Worm (Caenorhabditis elegans) whole organism, mixed stage, embryonic: Measurements from ENCODE around the gene F38E11.9.

Experiments
- M03D4.4 ChIP-seq: sonication (generic microtip); optimal IDR thresholded peaks from 2 replicates; lab custom pipeline; 2017; ENCODE audit warnings: mild to moderate bottlenecking, missing genetic modification characterization, missing compliant biosample characterization
- bed-3 ChIP-seq: fragments of 200-800 bp; sonication (Bioruptor generic); optimal IDR thresholded peaks from 3 replicates; lab custom pipeline; 2018; ENCODE audit warnings: mild to moderate bottlenecking, missing genetic modification characterization, moderate library complexity, missing compliant biosample characterization
- blmp-1 ChIP-seq: fragments of 150-350 bp; optimal IDR thresholded peaks from 2 replicates; lab custom pipeline; 2014; ENCODE audit warnings: missing biosample characterization, missing genetic modification characterization
- ceh-43 ChIP-seq: fragments of 200-800 bp; sonication (Bioruptor generic); optimal IDR thresholded peaks from 2 replicates; lab custom pipeline; 2018; ENCODE audit warnings: mild to moderate bottlenecking, missing genetic modification characterization, moderate library complexity, missing compliant biosample characterization
- ceh-83 ChIP-seq: fragments of 200-800 bp; sonication (Bioruptor generic); optimal IDR thresholded peaks from 2 replicates; lab custom pipeline; 2018; ENCODE audit warnings: mild to moderate bottlenecking, missing genetic modification characterization, missing compliant biosample characterization
- ces-1 ChIP-seq: fragments of 150-350 bp; optimal IDR thresholded peaks from 2 replicates; lab custom pipeline; 2014; ENCODE audit warnings: missing biosample characterization, missing genetic modification reagents, missing genetic modification characterization
- cnd-1 ChIP-seq: fragments of 200-800 bp; sonication (Bioruptor generic); optimal IDR thresholded peaks from 2 replicates; lab custom pipeline; 2018; ENCODE audit warnings: mild to moderate bottlenecking, missing genetic modification characterization, missing compliant biosample characterization
- elt-1 ChIP-seq: sonication (generic microtip); optimal IDR thresholded peaks from 2 replicates; lab custom pipeline; 2017; ENCODE audit warnings: missing genetic modification characterization, mild to moderate bottlenecking, missing compliant biosample characterization, antibody characterized with exemption, moderate library complexity, borderline replicate concordance; ENCODE audit not compliant: insufficient read depth
- flh-1 ChIP-seq: fragments of 200-800 bp; sonication (Bioruptor generic); optimal IDR thresholded peaks from 2 replicates; lab custom pipeline; 2018; ENCODE audit warnings: mild to moderate bottlenecking, missing genetic modification characterization, moderate library complexity, missing compliant biosample characterization
- ham-2 ChIP-seq: fragments of 200-800 bp; sonication (Bioruptor generic); optimal IDR thresholded peaks from 2 replicates; lab custom pipeline; 2018; ENCODE audit warnings: mild to moderate bottlenecking, missing genetic modification characterization, missing compliant biosample characterization
- lin-13 ChIP-seq: fragments of 150-350 bp; optimal IDR thresholded peaks from 2 replicates; lab custom pipeline; 2014; ENCODE audit warnings: missing biosample characterization, missing genetic modification characterization
- lin-32 ChIP-seq: fragments of 200-800 bp; sonication (Bioruptor generic); optimal IDR thresholded peaks from 2 replicates; lab custom pipeline; 2018; ENCODE audit warnings: mild to moderate bottlenecking, missing genetic modification characterization, missing compliant biosample characterization
- lsy-2 ChIP-seq: fragments of 150-350 bp; optimal IDR thresholded peaks from 2 replicates; lab custom pipeline; 2014; ENCODE audit warnings: missing biosample characterization, missing genetic modification characterization
- mep-1 ChIP-seq: fragments of 150-350 bp; optimal IDR thresholded peaks from 2 replicates; lab custom pipeline; 2017; ENCODE audit warnings: missing biosample characterization, missing genetic modification reagents, missing genetic modification characterization, inconsistent platforms
- mls-2 ChIP-seq: sonication (generic microtip); optimal IDR thresholded peaks from 2 replicates; lab custom pipeline; 2016; ENCODE audit warnings: mild to moderate bottlenecking, missing genetic modification characterization, moderate library complexity, missing compliant biosample characterization
- nhr-12 ChIP-seq: fragments of 150-350 bp; optimal IDR thresholded peaks from 2 replicates; lab custom pipeline; 2014; ENCODE audit warnings: missing biosample characterization, missing genetic modification characterization
- nhr-2 ChIP-seq: fragments of 150-350 bp; optimal IDR thresholded peaks from 2 replicates; lab custom pipeline; 2014; ENCODE audit warnings: missing biosample characterization, missing genetic modification characterization
- nhr-237 ChIP-seq: fragments of 150-350 bp; optimal IDR thresholded peaks from 2 replicates; lab custom pipeline; 2014; ENCODE audit warnings: missing biosample characterization, missing genetic modification characterization
- nhr-28 ChIP-seq: fragments of 150-350 bp; optimal IDR thresholded peaks from 2 replicates; lab custom pipeline; 2014; ENCODE audit warnings: missing biosample characterization, missing genetic modification characterization
- nhr-76 ChIP-seq: sonication (generic microtip); optimal IDR thresholded peaks from 2 replicates; lab custom pipeline; 2017; ENCODE audit warnings: missing biosample characterization, missing genetic modification characterization
- pha-4 ChIP-seq: fragments of 150-350 bp; optimal IDR thresholded peaks from 2 replicates; lab custom pipeline; 2018; ENCODE audit warnings: missing biosample characterization, missing genetic modification reagents, missing genetic modification characterization
- sem-2 ChIP-seq: fragments of 200-800 bp; sonication (Bioruptor generic); optimal IDR thresholded peaks from 2 replicates; lab custom pipeline; 2018; ENCODE audit warnings: mild to moderate bottlenecking, missing genetic modification characterization, missing compliant biosample characterization
- snpc-4 ChIP-seq: fragments of 150-350 bp; optimal IDR thresholded peaks from 2 replicates; lab custom pipeline; 2014; ENCODE audit warnings: missing biosample characterization, missing genetic modification characterization
- sptf-1 ChIP-seq: sonication (generic microtip); optimal IDR thresholded peaks from 2 replicates; lab custom pipeline; 2017; ENCODE audit warnings: mild to moderate bottlenecking, missing genetic modification characterization, moderate library complexity, missing compliant biosample characterization
- unc-120 ChIP-seq: sonication (generic microtip); optimal IDR thresholded peaks from 2 replicates; lab custom pipeline; 2017; ENCODE audit warnings: missing genetic modification characterization, missing compliant biosample characterization; ENCODE audit not compliant: poor library complexity, severe bottlenecking
- unc-39 ChIP-seq: fragments of 150-350 bp; optimal IDR thresholded peaks from 2 replicates; lab custom pipeline; 2014; ENCODE audit warnings: missing biosample characterization, missing genetic modification characterization
- unc-62 ChIP-seq: fragments of 150-350 bp; optimal IDR thresholded peaks from 2 replicates; lab custom pipeline; 2014; ENCODE audit warnings: missing biosample characterization, missing genetic modification reagents, missing genetic modification characterization
- zip-8 ChIP-seq: fragments of 150-350 bp; optimal IDR thresholded peaks from 2 replicates; lab custom pipeline; 2014; ENCODE audit warnings: missing biosample characterization, missing genetic modification characterization
- ztf-11 ChIP-seq: fragments of 150-350 bp; optimal IDR thresholded peaks from 2 replicates; lab custom pipeline; 2014; ENCODE audit warnings: missing biosample characterization, missing genetic modification characterization

The F38E11.9 gene

DNA sequence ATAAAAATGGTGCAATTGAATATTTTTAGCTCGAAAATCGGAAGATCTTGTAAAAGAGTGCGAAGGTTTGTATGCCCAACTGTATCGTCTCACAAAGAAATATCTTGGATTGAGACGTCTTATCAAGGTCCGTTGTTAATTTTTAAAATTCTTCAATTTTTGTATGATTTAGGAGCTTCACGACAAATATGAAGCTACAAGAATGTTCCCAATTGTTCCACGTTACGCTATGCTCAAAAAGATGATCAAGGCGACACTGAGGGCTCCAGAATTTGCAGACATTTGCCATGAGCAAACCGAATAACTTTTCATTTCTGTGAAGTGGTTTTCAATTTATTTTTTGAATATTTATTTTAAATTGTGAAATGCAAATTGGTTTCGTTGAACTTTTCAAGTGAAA lies 5.1 kb downstream of the F38E11.9 start:
- TF ChIP-seq lin-32 (GFP tag; lab: Kevin White, UChicago): no peak
- no peak for TF ChIP-seq mls-2 (tag; lab: Kevin White, UChicago)
- TF ChIP-seq pha-4 (tag; lab: Kevin White, UChicago): no peak
- TF ChIP-seq sptf-1 (tag; lab: Kevin White, UChicago): no peak

DNA sequence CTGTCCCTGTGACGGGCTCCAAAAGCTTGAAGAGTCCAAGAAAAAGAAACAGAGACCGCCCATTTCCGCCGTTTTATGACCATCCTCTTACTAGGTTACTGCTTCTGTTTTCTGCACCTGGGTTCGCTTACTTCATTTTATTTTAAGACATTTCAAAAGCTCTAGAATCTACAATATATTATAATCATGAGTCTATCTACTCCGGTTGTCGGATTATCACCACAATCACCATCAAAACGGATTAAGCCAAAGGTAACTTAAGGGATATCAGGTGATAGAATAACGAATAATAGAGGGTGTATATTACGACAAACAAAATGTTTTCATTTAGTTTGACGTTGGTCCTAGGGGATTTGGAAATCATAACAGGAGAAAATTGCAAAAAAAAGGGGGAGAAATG lies 11.5 kb downstream of the F38E11.9 start:
- no peak for TF ChIP-seq snpc-4 (tag; lab: Kevin White, UChicago)
- TF ChIP-seq pha-4 (tag; lab: Kevin White, UChicago): no peak
- no peak for TF ChIP-seq lsy-2 (tag; lab: Kevin White, UChicago)
- no peak for TF ChIP-seq zip-8 (tag; lab: Kevin White, UChicago)
- no peak for TF ChIP-seq bed-3 (GFP tag; lab: Kevin White, UChicago)
- TF ChIP-seq ceh-83 (GFP tag; lab: Kevin White, UChicago): no peak
- TF ChIP-seq elt-1 (tag; lab: Kevin White, UChicago): no peak
- TF ChIP-seq unc-39 (tag; lab: Kevin White, UChicago): no peak
- no peak for TF ChIP-seq nhr-76 (tag; lab: Kevin White, UChicago)
- TF ChIP-seq sptf-1 (tag; lab: Kevin White, UChicago): no peak
- no peak for TF ChIP-seq cnd-1 (tag; lab: Kevin White, UChicago)

DNA sequence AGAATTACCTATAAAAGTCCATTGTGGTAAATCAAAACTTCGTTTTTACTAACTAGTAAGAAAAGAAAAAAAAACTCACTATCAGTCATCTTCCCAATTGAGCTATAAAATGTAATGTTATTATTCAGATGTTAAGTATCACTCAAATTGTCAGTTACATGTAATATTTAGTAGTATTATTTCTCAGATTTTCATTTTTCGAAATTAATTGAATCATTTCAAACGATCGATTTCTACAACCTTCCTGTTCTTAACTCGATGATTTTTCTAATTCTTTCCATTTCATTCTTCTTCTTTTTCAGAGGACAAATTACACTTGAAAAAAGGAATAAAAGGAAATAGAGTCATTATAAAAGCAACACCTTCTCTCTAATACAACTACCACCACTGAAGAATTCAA lies 15.9 kb downstream of the F38E11.9 start, which contains the start of gene F59B8.1:
TSS of gene F59B8.1 (plus strand) at position 301 of the 400 bp plus-strand sequence.
- TF ChIP-seq unc-62 (no peak), lin-32 (GFP tag; lab: Kevin White, UChicago) (no peak), ces-1 (GFP tag; lab: Kevin White, UChicago) (no peak), nhr-28 (tag; lab: Kevin White, UChicago) (no peak), pha-4 (tag; lab: Kevin White, UChicago) (no peak), nhr-12 (no peak), nhr-237 (tag; lab: Kevin White, UChicago) (no peak)

ce11 chrIV:9423095-9423494 lies 20.7 kb downstream of the F38E11.9 start, which contains the start of gene srxa-2:
Gene srxa-2, plus strand, starts transcription at chrIV:9423395.
- TF ChIP-seq snpc-4 (tag; lab: Kevin White, UChicago): no peak
- TF ChIP-seq, all 35 proteins: peak for 0

ce11 chrIV:9422408-9422807 lies 21.4 kb downstream of the F38E11.9 start, which contains the start of gene F56D5.9:
Gene F56D5.9, minus strand, starts transcription at chrIV:9422508.
- TF ChIP-seq bed-3 (GFP tag; lab: Kevin White, UChicago): no peak
- TF ChIP-seq ztf-11 (tag; lab: Kevin White, UChicago): no peak
- no peak for TF ChIP-seq nhr-76 (tag; lab: Kevin White, UChicago)
- TF ChIP-seq lin-13 (tag; lab: Kevin White, UChicago): no peak
- no peak for TF ChIP-seq blmp-1 (tag; lab: Kevin White, UChicago)
- TF ChIP-seq sem-2: no peak
- TF ChIP-seq cnd-1 (tag; lab: Kevin White, UChicago): no peak
- no peak for TF ChIP-seq sptf-1 (tag; lab: Kevin White, UChicago)
- no peak for TF ChIP-seq nhr-2 (tag; lab: Kevin White, UChicago)

- TF ChIP-seq M03D4.4 (tag; lab: Kevin White, UChicago) (no peak), ham-2 (GFP tag; lab: Kevin White, UChicago) (no peak), ceh-83 (GFP tag; lab: Kevin White, UChicago) (no peak), lin-32 (GFP tag; lab: Kevin White, UChicago) (no peak), elt-1 (tag; lab: Kevin White, UChicago) (no peak), ceh-43 (GFP tag; lab: Kevin White, UChicago) (no peak), blmp-1 (tag; lab: Kevin White, UChicago) (no peak), unc-120 (tag; lab: Kevin White, UChicago) (no peak), mep-1 (tag; lab: Kevin White, UChicago) (no peak), lsy-2 (tag; lab: Kevin White, UChicago) (no peak), flh-1 (GFP tag; lab: Kevin White, UChicago) (no peak)
These were observed 35.8 kb downstream of the F38E11.9 start, which contains the start of gene F56D5.5 for ce11 chrIV:9408004-9408403. Gene F56D5.5, minus strand, starts transcription at chrIV:9408104.
